Worm (Caenorhabditis elegans) whole organism, L2 larva: ENCODE measurements around the gene mgl-3.

ENCODE experiments used
- C34F6.9 ChIP-seq: fragments of 150-350 bp; optimal IDR thresholded peaks from 2 replicates; lab custom pipeline; 2014; ENCODE audit warnings: missing biosample characterization, missing genetic modification characterization
- F13H6.1 ChIP-seq: sonication (generic microtip); optimal IDR thresholded peaks from 2 replicates; lab custom pipeline; 2016; ENCODE audit warnings: missing genetic modification characterization, missing compliant biosample characterization
- Y55F3AM.14 ChIP-seq: fragments of 200-800 bp; sonication (Bioruptor generic); optimal IDR thresholded peaks from 2 replicates; lab custom pipeline; 2018; ENCODE audit warnings: mild to moderate bottlenecking, missing genetic modification characterization, missing compliant biosample characterization
- ZK546.5 ChIP-seq: sonication (generic microtip); optimal IDR thresholded peaks from 2 replicates; lab custom pipeline; 2017; ENCODE audit warnings: missing biosample characterization, missing genetic modification characterization
- aly-2 ChIP-seq: fragments of 150-350 bp; optimal IDR thresholded peaks from 2 replicates; lab custom pipeline; 2014; ENCODE audit warnings: missing biosample characterization, missing genetic modification characterization
- ama-1 ChIP-seq: fragments of 150-350 bp; optimal IDR thresholded peaks from 2 replicates; lab custom pipeline; 2018; ENCODE audit warnings: inconsistent platforms
- blmp-1 ChIP-seq: sonication (generic microtip); optimal IDR thresholded peaks from 2 replicates; lab custom pipeline; 2017; ENCODE audit warnings: missing genetic modification characterization, mild to moderate bottlenecking, missing compliant biosample characterization, antibody characterized with exemption, moderate library complexity; ENCODE audit not compliant: insufficient read depth
- ceh-16 ChIP-seq: fragments of 150-350 bp; optimal IDR thresholded peaks from 2 replicates; lab custom pipeline; 2014; ENCODE audit warnings: missing biosample characterization, missing genetic modification characterization
- ceh-82 ChIP-seq: fragments of 150-350 bp; optimal IDR thresholded peaks from 2 replicates; lab custom pipeline; 2014; ENCODE audit warnings: missing biosample characterization, missing genetic modification characterization
- crh-2 ChIP-seq: sonication (generic microtip); optimal IDR thresholded peaks from 2 replicates; lab custom pipeline; 2017; ENCODE audit warnings: missing biosample characterization, missing genetic modification characterization
- dmd-4 ChIP-seq: sonication (generic microtip); optimal IDR thresholded peaks from 2 replicates; lab custom pipeline; 2017; ENCODE audit warnings: missing biosample characterization, missing genetic modification characterization
- egl-27 ChIP-seq: sonication (generic microtip); optimal IDR thresholded peaks from 3 replicates; lab custom pipeline; 2017; ENCODE audit warnings: missing biosample characterization, missing genetic modification reagents, missing genetic modification characterization
- elt-1 ChIP-seq: fragments of 150-350 bp; optimal IDR thresholded peaks from 2 replicates; lab custom pipeline; 2014; ENCODE audit warnings: missing biosample characterization, missing genetic modification characterization
- fos-1 ChIP-seq: fragments of 150-350 bp; optimal IDR thresholded peaks from 2 replicates; lab custom pipeline; 2014; ENCODE audit warnings: missing biosample characterization, missing genetic modification characterization
- gmeb-1 ChIP-seq: fragments of 150-350 bp; optimal IDR thresholded peaks from 2 replicates; lab custom pipeline; 2014; ENCODE audit warnings: missing biosample characterization, missing genetic modification characterization
- lin-13 ChIP-seq: fragments of 150-350 bp; optimal IDR thresholded peaks from 2 replicates; lab custom pipeline; 2014; ENCODE audit warnings: missing biosample characterization, missing genetic modification reagents, missing genetic modification characterization
- lsy-2 ChIP-seq, 2 experiments: fragments of 150-350 bp in 1 of 2; sonication (generic microtip) in 1 of 2; optimal IDR thresholded peaks; 2 replicates each; lab custom pipeline; 2014 to 2017; ENCODE audit warnings: missing biosample characterization in 2 of 2, missing genetic modification characterization in 2 of 2
- mab-5 ChIP-seq: fragments of 150-350 bp; optimal IDR thresholded peaks from 2 replicates; lab custom pipeline; 2014; ENCODE audit warnings: missing biosample characterization, missing genetic modification characterization
- mbf-1 ChIP-seq: sonication (generic microtip); optimal IDR thresholded peaks from 2 replicates; lab custom pipeline; 2017; ENCODE audit warnings: missing biosample characterization, missing genetic modification characterization
- nhr-10 ChIP-seq: sonication (generic microtip); optimal IDR thresholded peaks from 2 replicates; lab custom pipeline; 2017; ENCODE audit warnings: missing biosample characterization, missing genetic modification characterization
- nhr-12 ChIP-seq: fragments of 150-350 bp; optimal IDR thresholded peaks from 2 replicates; lab custom pipeline; 2014; ENCODE audit warnings: missing biosample characterization, missing genetic modification characterization
- nhr-21 ChIP-seq: fragments of 150-350 bp; optimal IDR thresholded peaks from 2 replicates; lab custom pipeline; 2014; ENCODE audit warnings: missing biosample characterization, missing genetic modification characterization
- nhr-23 ChIP-seq: fragments of 150-350 bp; optimal IDR thresholded peaks from 2 replicates; lab custom pipeline; 2014; ENCODE audit warnings: missing biosample characterization, missing genetic modification reagents, missing genetic modification characterization
- nhr-237 ChIP-seq: fragments of 150-350 bp; optimal IDR thresholded peaks from 2 replicates; lab custom pipeline; 2014; ENCODE audit warnings: missing biosample characterization, missing genetic modification characterization
- nhr-25 ChIP-seq: fragments of 150-350 bp; sonication (generic microtip); optimal IDR thresholded peaks from 3 replicates; lab custom pipeline; 2014; ENCODE audit warnings: missing biosample characterization, missing genetic modification characterization
- nhr-6 ChIP-seq: fragments of 150-350 bp; optimal IDR thresholded peaks from 2 replicates; lab custom pipeline; 2014; ENCODE audit warnings: missing biosample characterization, missing genetic modification characterization
- nhr-77 ChIP-seq: fragments of 150-350 bp; optimal IDR thresholded peaks from 2 replicates; lab custom pipeline; 2014; ENCODE audit warnings: missing biosample characterization, missing genetic modification characterization
- sem-4 ChIP-seq: fragments of 150-350 bp; optimal IDR thresholded peaks from 2 replicates; lab custom pipeline; 2014; ENCODE audit warnings: missing biosample characterization, missing genetic modification reagents, missing genetic modification characterization
- skn-1 ChIP-seq: sonication (generic microtip); optimal IDR thresholded peaks from 2 replicates; lab custom pipeline; 2017; ENCODE audit warnings: missing biosample characterization, missing genetic modification characterization
- sma-3 ChIP-seq: sonication (generic microtip); optimal IDR thresholded peaks from 2 replicates; lab custom pipeline; 2016; ENCODE audit warnings: missing genetic modification reagents, missing genetic modification characterization, missing compliant biosample characterization
- sma-9 ChIP-seq, 2 experiments: fragments of 150-350 bp in 1 of 2; sonication (generic microtip) in 1 of 2; optimal IDR thresholded peaks; 2 replicates each; lab custom pipeline; 2014 to 2016; ENCODE audit warnings: missing genetic modification characterization in 2 of 2, mild to moderate bottlenecking in 1 of 2, missing biosample characterization in 1 of 2, missing compliant biosample characterization in 1 of 2, missing genetic modification reagents in 1 of 2, moderate library complexity in 1 of 2
- snpc-4 ChIP-seq: fragments of 150-350 bp; optimal IDR thresholded peaks from 2 replicates; lab custom pipeline; 2014; ENCODE audit warnings: missing biosample characterization, missing genetic modification characterization
- unc-39 ChIP-seq: fragments of 150-350 bp; optimal IDR thresholded peaks from 2 replicates; lab custom pipeline; 2014; ENCODE audit warnings: missing biosample characterization, missing genetic modification characterization
- unc-62 ChIP-seq: fragments of 150-350 bp; optimal IDR thresholded peaks from 2 replicates; lab custom pipeline; 2014; ENCODE audit warnings: missing biosample characterization, missing genetic modification reagents, missing genetic modification characterization
- ztf-11 ChIP-seq: sonication (generic microtip); optimal IDR thresholded peaks from 2 replicates; lab custom pipeline; 2017; ENCODE audit warnings: missing biosample characterization, missing genetic modification characterization
- ztf-4 ChIP-seq: fragments of 150-350 bp; optimal IDR thresholded peaks from 2 replicates; lab custom pipeline; 2014; ENCODE audit warnings: missing biosample characterization, missing genetic modification characterization

The mgl-3 gene

ce11 chrIV:5394687-5395086 lies 44.1 kb upstream of the mgl-3 start, which contains the start of the genes perm-3 and swsn-6 (continued):
- TF ChIP-seq nhr-23 (tag; lab: Kevin White, UChicago) (no peak), nhr-12 (tag; lab: Kevin White, UChicago) (no peak), ztf-11 (tag; lab: Kevin White, UChicago) (no peak), unc-62 (GFP tag; lab: Kevin White, UChicago) (no peak), snpc-4 (peak; percentile 64), blmp-1 (tag; lab: Kevin White, UChicago) (peak; percentile 49), sma-9 (GFP tag; optimal IDR thresholded peaks at IDR 0.05; lab: Kevin White, UChicago) (peak; percentile 84), sma-9 (tag; optimal IDR thresholded peaks at IDR 0.05; lab: Kevin White, UChicago) (no peak), lsy-2 (tag; optimal IDR thresholded peaks at IDR 0.05; lab: Kevin White, UChicago) (peak; percentile 87 to 92), nhr-21 (peak; percentile 51), ztf-4 (tag; lab: Kevin White, UChicago) (no peak), crh-2 (tag; lab: Kevin White, UChicago) (peak; percentile 83), ceh-16 (tag; lab: Kevin White, UChicago) (peak; percentile 66), Y55F3AM.14 (no peak), elt-1 (tag; lab: Kevin White, UChicago) (no peak), fos-1 (tag; lab: Kevin White, UChicago) (peak; percentile 60), mbf-1 (tag; lab: Kevin White, UChicago) (no peak), sma-3 (GFP tag; lab: Kevin White, UChicago) (peak; percentile 69), dmd-4 (tag; lab: Kevin White, UChicago) (no peak), gmeb-1 (tag; lab: Kevin White, UChicago) (peak; percentile 85)

- no peak for TF ChIP-seq egl-27
- no peak for TF ChIP-seq skn-1 (tag; lab: Kevin White, UChicago)
- no peak for TF ChIP-seq mbf-1 (tag; lab: Kevin White, UChicago)
- no peak for TF ChIP-seq gmeb-1 (tag; lab: Kevin White, UChicago)
- TF ChIP-seq unc-39 (tag; lab: Kevin White, UChicago), result no peak
- TF ChIP-seq ZK546.5, result no peak
- TF ChIP-seq F13H6.1 (tag; lab: Kevin White, UChicago), result no peak
- TF ChIP-seq nhr-21, result no peak
- no peak for TF ChIP-seq crh-2 (tag; lab: Kevin White, UChicago)
- TF ChIP-seq nhr-6 (tag; lab: Kevin White, UChicago), result no peak
- TF ChIP-seq, all 48 proteins: peak for 0
Measured at ce11 chrIV:5396769-5397168, 42.0 kb upstream of the mgl-3 start, which contains the start of gene ZK616.3. Gene ZK616.3, plus strand, starts transcription at chrIV:5397069.

- TF ChIP-seq ZK546.5 (no peak), nhr-237 (tag; lab: Kevin White, UChicago) (no peak), nhr-10 (tag; lab: Kevin White, UChicago) (no peak), fos-1 (tag; lab: Kevin White, UChicago) (no peak), ceh-82 (tag; lab: Kevin White, UChicago) (no peak), nhr-25 (tag; lab: Kevin White, UChicago) (no peak)
Measured at ce11 chrIV:5397539-5397938, 41.3 kb upstream of the mgl-3 start, which contains the start of gene ZK616.2. Gene ZK616.2, plus strand, starts transcription at chrIV:5397839.

- TF ChIP-seq fos-1 (tag; lab: Kevin White, UChicago) (no peak), blmp-1 (tag; lab: Kevin White, UChicago) (no peak), ZK546.5 (no peak), nhr-25 (tag; lab: Kevin White, UChicago) (no peak), lsy-2 (tag; optimal IDR thresholded peaks at IDR 0.05; lab: Kevin White, UChicago) (no peak), aly-2 (tag; lab: Kevin White, UChicago) (no peak), elt-1 (tag; lab: Kevin White, UChicago) (no peak), lin-13 (GFP tag; lab: Kevin White, UChicago) (no peak), skn-1 (tag; lab: Kevin White, UChicago) (no peak), C34F6.9 (tag; lab: Kevin White, UChicago) (no peak), F13H6.1 (tag; lab: Kevin White, UChicago) (no peak), nhr-21 (no peak)
Measured at ce11 chrIV:5400609-5401008, 38.2 kb upstream of the mgl-3 start, which contains the start of gene ZK616.1. Gene ZK616.1, plus strand, starts transcription at chrIV:5400909.

DNA sequence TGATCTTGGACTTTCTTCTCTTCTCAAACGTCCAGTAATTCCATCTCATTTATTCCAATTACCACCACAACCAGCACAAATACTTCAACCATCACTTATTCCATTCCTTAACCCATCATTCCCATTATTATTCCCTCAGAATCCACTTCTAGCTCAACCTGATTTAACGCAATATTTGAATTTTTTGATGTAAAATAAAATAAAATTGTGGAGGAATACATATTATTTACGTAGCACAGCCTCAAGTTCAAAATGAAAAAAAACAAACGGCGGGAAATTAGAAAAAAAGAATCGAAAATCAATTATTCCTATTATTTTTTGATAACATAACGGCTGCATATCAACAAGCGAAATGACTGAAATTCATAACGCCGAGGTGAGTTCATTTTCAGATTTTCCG lies 33.5 kb upstream of the mgl-3 start, which contains the start of gene ZK616.61:
Gene ZK616.61 (plus strand): TSS at position 301 of the 400 bp plus-strand sequence.
- TF ChIP-seq F13H6.1 (tag; lab: Kevin White, UChicago) (no peak), unc-39 (tag; lab: Kevin White, UChicago) (no peak), egl-27 (no peak), nhr-77 (tag; lab: Kevin White, UChicago) (no peak), mab-5 (tag; lab: Kevin White, UChicago) (no peak), ZK546.5 (no peak), sem-4 (tag; lab: Kevin White, UChicago) (no peak), lin-13 (GFP tag; lab: Kevin White, UChicago) (no peak), ceh-16 (tag; lab: Kevin White, UChicago) (no peak), ama-1 (lab: Kevin White, UChicago) (no peak), C34F6.9 (tag; lab: Kevin White, UChicago) (no peak)
